Fruit fly (Drosophila melanogaster): ENCODE results near the gene fru.

The fru gene

DNA sequence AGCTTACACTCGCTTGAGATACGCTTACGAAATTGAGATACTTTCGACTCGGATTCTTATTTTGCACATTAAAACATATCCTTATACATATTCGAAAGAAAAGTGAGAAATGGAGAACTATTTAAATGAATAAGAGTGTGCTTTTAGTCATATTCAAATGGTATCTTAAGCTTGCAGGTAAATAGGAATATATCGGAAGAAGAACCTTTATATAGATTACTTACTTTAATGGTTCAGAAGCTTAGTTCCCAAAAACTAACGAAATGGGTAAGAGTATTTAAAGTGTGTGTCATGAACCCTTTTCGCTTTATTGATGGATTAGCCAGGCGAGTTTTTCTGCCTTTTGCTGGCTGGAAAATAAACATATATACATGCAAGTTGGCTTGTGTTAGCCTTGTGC is 86.5 kb downstream of the fru start:
- TF ChIP-seq CG8478 (optimal IDR thresholded peaks at IDR 0.05) (no peak), CTCF (optimal IDR thresholded peaks at IDR 0.05) (no peak)

DNA sequence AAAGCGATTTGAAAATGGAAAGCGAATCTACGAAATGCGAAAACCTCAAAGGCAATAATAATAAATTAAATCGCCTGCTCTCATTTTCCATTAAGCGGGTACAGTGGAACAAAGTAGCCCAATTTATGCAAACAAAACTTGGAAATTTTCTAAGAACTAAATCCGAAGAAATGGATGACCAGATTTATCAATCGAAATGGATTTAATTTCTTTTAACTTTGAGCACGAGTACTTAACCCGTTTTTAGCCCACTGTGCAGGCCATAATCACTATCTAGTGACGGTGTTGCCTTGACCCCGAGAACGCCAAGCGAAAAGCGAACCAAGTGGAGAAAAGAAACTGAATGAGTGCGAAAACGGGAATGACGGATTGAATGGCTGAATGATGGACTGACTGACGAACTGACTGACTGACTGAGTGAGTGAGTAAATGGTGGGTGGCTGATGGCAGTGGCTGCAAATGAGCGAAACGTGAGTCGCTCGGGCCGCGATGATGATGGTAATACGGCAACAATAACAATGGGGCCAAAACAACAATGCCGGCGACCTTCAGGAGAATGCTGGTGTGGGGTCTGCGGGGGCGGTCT is 89.1 kb downstream of the fru start:
- TF ChIP-seq CTCF (optimal IDR thresholded peaks at IDR 0.05) (no peak), CG8478 (optimal IDR thresholded peaks at IDR 0.05) (no peak)

DNA sequence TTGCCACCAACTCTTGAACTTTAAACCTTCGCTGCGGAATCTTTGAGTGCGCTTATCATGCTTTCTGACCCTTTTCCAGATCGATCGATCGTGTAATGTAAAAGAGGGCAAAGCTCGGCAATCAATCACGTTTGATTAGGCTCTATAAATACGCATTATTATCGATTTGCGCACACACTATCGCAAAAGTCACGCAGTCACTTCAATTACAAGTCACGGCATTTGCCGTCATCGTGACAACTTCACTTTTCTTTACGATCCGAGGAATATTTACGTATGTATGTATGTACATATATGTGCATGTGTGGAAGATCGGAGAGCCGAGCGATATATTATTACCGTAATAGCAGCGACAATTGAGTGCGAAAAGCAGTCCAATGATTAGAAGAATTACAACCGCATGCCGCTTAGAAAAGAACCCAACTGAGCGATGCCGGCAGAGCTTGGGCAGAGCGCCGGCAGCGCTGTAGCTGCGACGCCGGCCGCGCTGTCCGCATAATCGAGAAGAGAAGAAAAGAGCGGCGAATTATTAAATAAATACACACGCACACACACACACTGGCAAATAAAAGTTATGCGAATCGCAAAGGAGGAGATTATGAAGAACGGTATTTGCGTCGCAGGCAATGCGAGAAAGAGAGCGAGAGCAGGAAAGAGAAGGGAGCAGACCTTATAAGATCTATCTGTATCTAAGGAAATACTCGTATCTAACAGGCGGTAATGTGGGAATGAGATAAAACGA is 95.3 kb downstream of the fru start:
- TF ChIP-seq CTCF (optimal IDR thresholded peaks at IDR 0.05) (no peak), CG8478 (optimal IDR thresholded peaks at IDR 0.05) (no peak)

DNA sequence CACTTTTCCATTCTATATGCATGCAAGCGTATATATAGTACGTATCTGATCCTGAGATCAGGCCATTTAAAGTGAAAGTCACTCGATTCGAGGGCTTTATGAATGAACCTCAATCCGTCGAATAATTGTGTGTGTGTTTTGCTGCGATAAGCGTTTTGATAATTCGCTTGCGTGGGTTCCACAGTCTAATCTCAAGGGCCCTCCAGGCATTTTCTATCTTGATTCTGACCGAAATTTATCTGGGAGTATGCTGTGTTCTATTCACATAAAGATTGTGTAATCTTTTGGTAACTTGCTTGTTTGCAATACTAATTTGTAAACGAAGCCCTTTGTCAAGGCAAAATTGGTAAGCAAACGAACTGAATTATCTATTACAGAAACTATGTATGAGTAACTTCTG is 96.2 kb downstream of the fru start:
- TF ChIP-seq CTCF (optimal IDR thresholded peaks at IDR 0.05): no peak
- no peak for TF ChIP-seq CG8478 (optimal IDR thresholded peaks at IDR 0.05)

DNA sequence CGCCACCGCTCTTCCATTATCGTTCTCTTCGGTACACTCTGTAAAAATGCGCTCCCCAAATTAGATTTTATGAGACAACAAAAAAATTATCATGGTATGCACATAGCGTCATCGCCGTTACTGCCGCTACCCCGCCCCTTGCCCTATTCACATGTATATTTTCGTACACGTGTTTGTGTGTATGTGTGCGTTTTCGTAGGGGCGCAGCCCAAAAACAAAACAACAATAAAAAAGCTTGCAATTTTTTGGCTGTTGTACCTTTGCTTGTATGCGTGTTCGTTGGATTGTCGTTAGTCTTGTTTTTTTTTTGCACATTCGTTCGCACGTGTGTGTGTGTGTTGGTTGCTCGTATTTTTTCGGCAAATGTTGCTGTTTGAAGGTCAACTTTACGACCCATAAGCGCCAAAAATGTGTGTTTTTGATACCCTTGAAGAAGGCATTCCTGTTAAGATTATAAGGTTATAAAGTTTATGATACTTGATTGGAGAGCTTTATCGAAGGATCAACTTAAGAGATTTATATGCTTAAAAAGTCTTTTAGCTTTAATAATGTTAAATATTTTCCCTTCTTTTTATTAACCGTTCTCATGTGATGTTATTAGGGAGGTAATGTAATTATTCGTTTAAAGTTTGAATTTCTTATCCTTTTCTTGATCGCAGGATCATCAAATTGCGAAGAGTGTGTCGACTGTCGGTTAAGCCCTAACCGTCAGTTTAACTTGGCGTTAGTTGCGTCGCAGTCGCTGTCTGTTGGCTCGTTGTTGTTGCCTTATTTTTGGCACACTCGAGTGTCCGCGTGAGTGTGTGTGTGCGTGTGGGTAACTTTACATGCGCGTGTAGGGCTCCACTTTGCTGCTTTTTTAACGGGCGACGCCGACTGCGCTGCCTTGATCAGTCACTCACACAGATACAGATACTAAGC is 97.1 kb downstream of the fru start:
- no peak for TF ChIP-seq CTCF (optimal IDR thresholded peaks at IDR 0.05)
- TF ChIP-seq CG8478 (optimal IDR thresholded peaks at IDR 0.05): no peak

DNA sequence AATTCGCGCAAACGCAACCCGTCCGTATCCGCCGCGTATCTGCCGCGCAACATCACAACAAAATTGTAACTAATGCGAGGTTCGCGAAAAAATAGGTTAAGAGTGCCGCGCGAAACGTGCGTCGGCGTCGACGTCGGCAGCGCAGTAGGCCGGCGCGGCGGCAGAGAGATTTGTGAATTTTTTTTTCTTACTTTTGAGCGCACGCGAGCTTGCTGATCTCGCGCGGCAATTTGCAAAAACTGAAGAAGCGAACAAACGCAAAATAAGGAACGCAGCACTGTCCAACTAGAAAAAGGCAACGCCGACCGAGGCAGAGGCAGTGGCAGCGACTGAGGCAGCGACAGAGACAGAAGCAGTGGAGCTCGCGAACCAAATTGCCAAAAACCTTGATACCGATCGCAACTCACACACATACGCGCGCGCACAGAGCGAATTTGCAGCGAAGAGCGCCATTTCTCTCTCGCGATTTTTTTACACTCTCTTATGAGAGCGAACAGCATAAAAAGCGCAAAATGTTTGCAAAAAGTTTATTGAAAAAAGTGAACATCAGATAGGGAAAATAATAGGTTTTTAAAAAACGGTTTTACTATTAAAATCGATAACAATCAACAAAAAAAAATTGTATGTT is 98.1 kb downstream of the fru start:
- TF ChIP-seq CG8478 (optimal IDR thresholded peaks at IDR 0.05): no peak
- no peak for TF ChIP-seq CTCF (optimal IDR thresholded peaks at IDR 0.05)

DNA sequence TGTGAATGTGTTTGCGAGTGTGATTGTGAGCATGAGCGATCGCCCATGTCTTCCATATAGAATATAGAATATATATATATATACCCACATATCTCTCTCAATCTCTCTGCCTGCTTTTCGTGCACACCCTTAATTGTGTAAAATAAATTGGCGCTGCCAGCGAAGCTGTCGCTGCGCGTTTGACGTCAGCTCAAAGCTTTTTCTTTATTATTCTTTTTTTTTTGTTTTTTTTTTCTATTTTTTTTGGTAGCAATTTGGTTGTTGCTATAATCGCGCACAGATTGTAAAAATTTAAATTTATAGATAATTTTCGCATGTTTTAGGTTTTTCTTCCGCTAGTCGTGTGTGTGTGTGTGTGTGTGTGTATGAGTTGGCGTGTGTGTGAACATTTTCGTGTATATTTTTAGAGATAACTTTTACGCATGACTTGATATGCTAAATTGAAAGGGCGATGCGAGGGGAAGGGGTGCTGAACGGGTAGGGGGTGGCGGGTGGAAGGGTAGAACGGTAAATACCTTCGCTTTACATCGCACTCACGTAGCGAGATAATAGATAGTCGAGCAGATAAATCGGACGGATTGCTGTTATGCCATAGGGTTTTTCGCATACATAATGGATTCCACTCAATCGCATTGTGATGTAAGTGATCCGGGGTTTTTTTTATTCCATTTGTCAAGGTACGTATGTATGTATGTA is 100.1 kb downstream of the fru start:
- TF ChIP-seq CG8478 (optimal IDR thresholded peaks at IDR 0.05) (no peak), CTCF (optimal IDR thresholded peaks at IDR 0.05) (no peak)

DNA sequence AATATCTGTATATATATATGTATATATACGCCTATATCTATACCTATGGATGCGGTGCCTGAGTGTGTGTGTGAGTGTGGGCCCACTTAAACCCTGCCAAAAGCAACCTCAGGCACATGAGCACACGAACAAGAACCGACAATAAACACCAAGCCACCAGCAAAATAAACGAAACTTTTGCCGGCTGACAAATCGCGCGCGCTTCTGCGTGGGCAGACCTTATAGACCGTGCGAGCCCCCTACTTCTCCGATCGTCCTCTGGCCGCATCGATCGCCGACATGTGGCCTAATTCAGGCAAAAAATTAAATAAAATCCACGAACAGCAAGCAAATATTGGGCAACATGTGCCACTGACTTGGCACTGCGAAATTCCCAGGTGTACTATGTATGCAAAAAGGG is 102.2 kb downstream of the fru start:
- TF ChIP-seq CG8478 (optimal IDR thresholded peaks at IDR 0.05): no peak
- no peak for TF ChIP-seq CTCF (optimal IDR thresholded peaks at IDR 0.05)

DNA sequence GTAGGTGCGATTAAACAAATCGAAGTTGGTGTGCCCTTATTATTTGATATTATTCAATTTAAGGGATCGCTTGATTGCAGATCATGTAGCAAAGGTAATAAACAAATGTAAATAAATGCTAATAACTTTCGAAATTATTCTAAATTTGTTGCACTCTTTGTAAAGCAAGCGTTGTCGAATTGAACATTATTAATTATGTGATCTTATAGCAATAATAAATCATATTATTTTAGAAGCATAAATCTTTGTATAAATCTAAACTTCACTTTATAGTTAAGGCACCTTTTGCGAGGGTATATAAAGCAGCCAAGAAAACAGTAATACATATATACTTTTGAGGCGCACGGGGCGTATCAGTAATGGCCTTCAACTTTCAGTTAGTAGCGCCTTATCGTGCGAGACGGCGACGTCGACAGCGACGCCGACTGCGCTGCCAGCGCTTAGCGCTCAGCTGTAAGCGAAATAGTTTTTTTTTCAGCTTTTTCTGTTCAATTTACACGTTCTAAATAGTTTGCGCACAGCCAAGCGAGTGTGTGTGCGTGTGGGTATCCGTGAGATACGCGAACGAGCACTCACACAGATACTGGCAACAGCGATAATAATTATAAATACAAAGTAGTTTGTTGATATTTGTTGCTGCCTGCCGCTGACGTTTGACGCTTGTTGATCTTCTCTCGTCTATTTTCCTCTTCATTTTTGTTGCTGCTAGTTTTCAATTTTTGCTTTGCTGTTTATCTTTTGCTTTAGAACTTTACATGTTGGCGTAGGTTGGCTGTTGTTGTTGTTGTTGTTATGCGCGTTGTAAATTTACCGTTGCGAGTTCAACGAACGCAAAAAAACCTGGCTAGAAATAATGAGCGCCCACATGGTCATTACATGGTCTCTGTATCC is 106.3 kb downstream of the fru start:
- no peak for TF ChIP-seq CG8478 (optimal IDR thresholded peaks at IDR 0.05)
- TF ChIP-seq CTCF (optimal IDR thresholded peaks at IDR 0.05): no peak

DNA sequence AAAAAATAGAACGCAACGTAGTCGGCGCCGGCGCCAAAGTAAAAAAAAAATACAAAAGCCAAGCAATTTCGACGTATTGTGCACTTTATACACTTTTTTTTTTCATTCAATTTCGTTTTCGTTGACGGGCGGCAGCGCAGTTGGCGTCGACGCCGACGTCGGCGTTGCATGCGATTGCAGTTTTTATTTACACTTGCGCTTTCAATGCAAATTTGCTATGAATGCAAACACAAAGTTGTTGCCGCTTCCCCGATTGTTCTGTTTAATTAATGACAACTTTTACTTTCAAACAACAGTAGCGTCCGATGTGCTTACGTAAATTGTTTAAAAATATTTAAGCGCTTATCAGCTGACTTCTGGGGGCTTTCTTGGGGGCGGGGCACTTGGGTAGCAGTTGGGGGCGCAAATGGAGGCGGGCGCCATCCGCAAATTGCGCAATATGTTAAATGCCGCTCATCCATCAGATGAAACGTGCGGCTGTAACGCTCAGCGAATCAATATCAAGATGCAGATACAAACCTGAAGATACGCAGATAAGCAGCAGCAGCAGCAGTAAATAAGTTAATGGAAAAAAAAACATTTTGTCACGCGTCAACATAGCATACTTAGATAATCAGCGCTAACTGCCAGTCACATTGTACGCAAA is 107.1 kb downstream of the fru start:
- TF ChIP-seq CG8478 (optimal IDR thresholded peaks at IDR 0.05): no peak
- no peak for TF ChIP-seq CTCF (optimal IDR thresholded peaks at IDR 0.05)

DNA sequence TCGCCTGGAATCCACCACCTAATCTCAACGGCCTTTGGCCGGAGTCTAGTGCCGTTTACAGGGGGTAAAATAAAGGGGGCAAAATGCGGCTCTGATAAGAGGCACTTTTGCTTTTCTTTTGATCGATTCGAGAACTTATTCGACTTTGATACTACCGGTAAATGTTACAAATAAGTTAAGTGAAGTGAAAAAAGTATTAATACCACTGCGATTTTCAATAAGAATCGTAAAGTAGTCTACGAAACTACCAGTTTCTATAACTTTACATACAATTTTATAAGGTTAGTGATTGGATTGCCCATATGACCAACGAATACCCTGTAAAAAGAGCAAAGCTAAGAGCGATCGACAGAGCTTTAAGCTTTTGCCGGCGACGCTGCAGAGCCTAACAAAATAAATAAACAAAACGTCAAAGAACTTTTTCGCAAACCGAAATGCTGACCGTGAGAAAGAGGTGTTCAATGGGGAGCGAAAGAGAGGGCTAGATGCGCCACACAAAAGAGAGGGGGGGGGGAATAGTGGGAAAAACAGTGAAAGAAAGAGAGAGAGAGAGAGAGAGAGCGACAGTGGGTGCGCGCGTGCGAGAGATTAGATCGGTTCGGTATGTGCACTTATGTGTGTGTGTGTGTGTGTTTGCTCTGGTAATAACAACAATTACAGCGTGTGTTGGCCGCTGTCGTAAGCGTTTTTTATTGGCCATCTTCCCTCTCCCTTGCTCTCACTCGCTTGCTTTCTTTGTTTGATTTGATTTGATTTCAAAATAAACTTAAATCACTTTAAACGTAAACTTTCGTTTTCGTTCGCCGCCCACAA is 108.6 kb downstream of the fru start:
- TF ChIP-seq CG8478 (optimal IDR thresholded peaks at IDR 0.05): no peak

DNA sequence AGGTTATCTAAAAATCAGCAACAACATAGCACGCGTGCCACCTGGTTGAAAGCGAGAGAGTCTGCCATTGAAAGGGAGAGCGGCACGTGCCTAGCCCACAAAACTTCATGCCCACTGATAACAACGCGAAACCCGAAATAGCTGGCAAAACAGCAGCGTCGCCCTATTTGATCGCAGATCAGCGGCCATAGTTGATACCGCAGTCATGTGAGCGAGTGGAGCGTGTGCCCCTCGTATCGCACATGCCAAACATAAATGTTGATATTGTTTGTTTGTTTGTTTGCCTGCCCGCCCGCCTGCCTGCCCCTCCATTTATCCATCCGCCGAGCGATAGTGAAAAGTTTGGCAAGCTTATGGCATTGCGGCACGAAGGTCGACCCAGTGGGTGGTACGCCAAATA is 112.5 kb downstream of the fru start:
- TF ChIP-seq CG8478 (optimal IDR thresholded peaks at IDR 0.05) (no peak), CTCF (optimal IDR thresholded peaks at IDR 0.05) (no peak)

DNA sequence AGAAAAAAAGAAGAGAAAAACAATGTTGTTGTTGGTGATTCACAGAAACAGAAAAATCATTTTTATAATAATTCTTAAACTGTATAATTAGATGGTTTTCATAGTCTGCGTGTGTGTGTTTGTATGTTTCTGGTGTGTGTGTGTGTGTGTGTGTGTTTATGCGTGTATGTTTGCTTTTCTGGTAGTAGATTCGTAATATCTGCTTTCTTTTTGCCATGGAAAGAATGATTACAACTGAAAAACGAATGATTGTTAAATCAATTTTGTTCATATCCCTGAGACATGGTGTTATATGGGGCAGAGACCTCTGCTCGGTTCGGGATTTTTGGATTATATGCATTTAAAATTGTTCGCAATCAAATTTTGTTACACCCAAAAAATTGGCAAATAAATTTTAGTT is 122.0 kb downstream of the fru start:
- TF ChIP-seq CG8478 (optimal IDR thresholded peaks at IDR 0.05): no peak
- TF ChIP-seq CTCF (optimal IDR thresholded peaks at IDR 0.05): no peak
